Worm (Caenorhabditis elegans) whole organism, L2 larva: ENCODE results near the gene srx-45.

Experiments used
- C34F6.9 ChIP-seq: fragments of 150-350 bp; optimal IDR thresholded peaks from 2 replicates; lab custom pipeline; 2014; ENCODE audit warnings: missing biosample characterization, missing genetic modification characterization
- F13H6.1 ChIP-seq: sonication (generic microtip); optimal IDR thresholded peaks from 2 replicates; lab custom pipeline; 2016; ENCODE audit warnings: missing genetic modification characterization, missing compliant biosample characterization
- R02D3.7 ChIP-seq: fragments of 150-350 bp; optimal IDR thresholded peaks from 2 replicates; lab custom pipeline; 2014; ENCODE audit warnings: missing biosample characterization, missing genetic modification characterization
- alr-1 ChIP-seq: fragments of 150-350 bp; optimal IDR thresholded peaks from 2 replicates; lab custom pipeline; 2014; ENCODE audit warnings: missing biosample characterization, missing genetic modification characterization
- aly-2 ChIP-seq: fragments of 150-350 bp; optimal IDR thresholded peaks from 2 replicates; lab custom pipeline; 2014; ENCODE audit warnings: missing biosample characterization, missing genetic modification characterization
- ceh-16 ChIP-seq: fragments of 150-350 bp; optimal IDR thresholded peaks from 2 replicates; lab custom pipeline; 2014; ENCODE audit warnings: missing biosample characterization, missing genetic modification characterization
- crh-2 ChIP-seq: sonication (generic microtip); optimal IDR thresholded peaks from 2 replicates; lab custom pipeline; 2017; ENCODE audit warnings: missing biosample characterization, missing genetic modification characterization
- dmd-4 ChIP-seq: sonication (generic microtip); optimal IDR thresholded peaks from 2 replicates; lab custom pipeline; 2017; ENCODE audit warnings: missing biosample characterization, missing genetic modification characterization
- egl-27 ChIP-seq: sonication (generic microtip); optimal IDR thresholded peaks from 3 replicates; lab custom pipeline; 2017; ENCODE audit warnings: missing biosample characterization, missing genetic modification reagents, missing genetic modification characterization
- elt-1 ChIP-seq: fragments of 150-350 bp; optimal IDR thresholded peaks from 2 replicates; lab custom pipeline; 2014; ENCODE audit warnings: missing biosample characterization, missing genetic modification characterization
- elt-3 ChIP-seq: sonication (generic microtip); optimal IDR thresholded peaks from 2 replicates; lab custom pipeline; 2017; ENCODE audit warnings: missing biosample characterization, missing genetic modification characterization
- fos-1 ChIP-seq: fragments of 150-350 bp; optimal IDR thresholded peaks from 2 replicates; lab custom pipeline; 2014; ENCODE audit warnings: missing biosample characterization, missing genetic modification characterization
- gmeb-1 ChIP-seq: fragments of 150-350 bp; optimal IDR thresholded peaks from 2 replicates; lab custom pipeline; 2014; ENCODE audit warnings: missing biosample characterization, missing genetic modification characterization
- lin-11 ChIP-seq: fragments of 150-350 bp; sonication (generic microtip); optimal IDR thresholded peaks from 2 replicates; lab custom pipeline; 2014; ENCODE audit warnings: missing biosample characterization, missing genetic modification characterization, inconsistent platforms, mixed read lengths
- lin-13 ChIP-seq: fragments of 150-350 bp; optimal IDR thresholded peaks from 2 replicates; lab custom pipeline; 2014; ENCODE audit warnings: missing biosample characterization, missing genetic modification reagents, missing genetic modification characterization
- lsy-2 ChIP-seq, 2 experiments: fragments of 150-350 bp in 1 of 2; sonication (generic microtip) in 1 of 2; optimal IDR thresholded peaks; 2 replicates each; lab custom pipeline; 2014 to 2017; ENCODE audit warnings: missing biosample characterization in 2 of 2, missing genetic modification characterization in 2 of 2
- mab-5 ChIP-seq: fragments of 150-350 bp; optimal IDR thresholded peaks from 2 replicates; lab custom pipeline; 2014; ENCODE audit warnings: missing biosample characterization, missing genetic modification characterization
- mdl-1 ChIP-seq, 2 experiments: fragments of 150-350 bp in 1 of 2; sonication (generic microtip) in 1 of 2; optimal IDR thresholded peaks; 2 replicates each; lab custom pipeline; 2017; ENCODE audit warnings: missing biosample characterization in 2 of 2, missing genetic modification characterization in 2 of 2
- nhr-11 ChIP-seq: fragments of 150-350 bp; optimal IDR thresholded peaks from 2 replicates; lab custom pipeline; 2014; ENCODE audit warnings: missing biosample characterization, missing genetic modification characterization
- nhr-129 ChIP-seq: fragments of 150-350 bp; optimal IDR thresholded peaks from 2 replicates; lab custom pipeline; 2014; ENCODE audit warnings: missing biosample characterization, missing genetic modification characterization
- nhr-21 ChIP-seq: fragments of 150-350 bp; optimal IDR thresholded peaks from 2 replicates; lab custom pipeline; 2014; ENCODE audit warnings: missing biosample characterization, missing genetic modification characterization
- nhr-237 ChIP-seq: fragments of 150-350 bp; optimal IDR thresholded peaks from 2 replicates; lab custom pipeline; 2014; ENCODE audit warnings: missing biosample characterization, missing genetic modification characterization
- nhr-25 ChIP-seq: fragments of 150-350 bp; sonication (generic microtip); optimal IDR thresholded peaks from 3 replicates; lab custom pipeline; 2014; ENCODE audit warnings: missing biosample characterization, missing genetic modification characterization
- nhr-6 ChIP-seq: fragments of 150-350 bp; optimal IDR thresholded peaks from 2 replicates; lab custom pipeline; 2014; ENCODE audit warnings: missing biosample characterization, missing genetic modification characterization
- sem-4 ChIP-seq: fragments of 150-350 bp; optimal IDR thresholded peaks from 2 replicates; lab custom pipeline; 2014; ENCODE audit warnings: missing biosample characterization, missing genetic modification reagents, missing genetic modification characterization
- skn-1 ChIP-seq: sonication (generic microtip); optimal IDR thresholded peaks from 2 replicates; lab custom pipeline; 2017; ENCODE audit warnings: missing biosample characterization, missing genetic modification characterization
- sma-3 ChIP-seq: sonication (generic microtip); optimal IDR thresholded peaks from 2 replicates; lab custom pipeline; 2016; ENCODE audit warnings: missing genetic modification reagents, missing genetic modification characterization, missing compliant biosample characterization
- sma-9 ChIP-seq, 2 experiments: fragments of 150-350 bp in 1 of 2; sonication (generic microtip) in 1 of 2; optimal IDR thresholded peaks; 2 replicates each; lab custom pipeline; 2014 to 2016; ENCODE audit warnings: missing genetic modification characterization in 2 of 2, mild to moderate bottlenecking in 1 of 2, missing biosample characterization in 1 of 2, missing compliant biosample characterization in 1 of 2, missing genetic modification reagents in 1 of 2, moderate library complexity in 1 of 2
- snpc-4 ChIP-seq: fragments of 150-350 bp; optimal IDR thresholded peaks from 2 replicates; lab custom pipeline; 2014; ENCODE audit warnings: missing biosample characterization, missing genetic modification characterization
- unc-55 ChIP-seq: fragments of 150-350 bp; sonication (generic microtip); optimal IDR thresholded peaks from 3 replicates; lab custom pipeline; 2014; ENCODE audit warnings: missing biosample characterization, missing genetic modification reagents, missing genetic modification characterization
- unc-62 ChIP-seq: fragments of 150-350 bp; optimal IDR thresholded peaks from 2 replicates; lab custom pipeline; 2014; ENCODE audit warnings: missing biosample characterization, missing genetic modification reagents, missing genetic modification characterization
- ztf-1 ChIP-seq: fragments of 200-800 bp; sonication (Bioruptor generic); conservative IDR thresholded peaks from 2 replicates; pipeline ENCODE4 v1.3.6; 2022; ENCODE audit warnings: missing genetic modification characterization, missing compliant biosample characterization
- ztf-4 ChIP-seq: fragments of 150-350 bp; optimal IDR thresholded peaks from 2 replicates; lab custom pipeline; 2014; ENCODE audit warnings: missing biosample characterization, missing genetic modification characterization

srx-45 gene

DNA sequence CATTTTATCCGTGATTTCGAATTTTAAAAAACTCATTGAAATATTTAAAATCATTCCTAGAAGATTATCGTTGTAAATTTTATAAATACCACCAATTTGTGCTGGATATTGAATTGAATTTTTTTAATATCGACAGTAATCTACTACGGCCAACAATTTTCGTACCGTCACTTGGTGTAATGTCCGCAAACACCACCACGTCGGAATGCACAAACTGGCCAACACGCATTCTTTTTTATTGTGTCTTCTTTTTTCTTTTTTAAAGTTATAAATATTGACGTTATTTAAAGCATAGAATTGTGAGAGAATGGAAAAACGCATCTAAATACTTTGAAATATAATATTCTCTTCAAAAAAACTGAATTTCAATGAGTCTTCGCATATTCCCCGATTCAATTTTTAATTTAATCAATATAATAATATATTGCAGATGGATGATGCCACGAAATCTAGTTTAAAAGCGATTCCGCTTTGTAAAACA lies 24.6 kb upstream of the srx-45 start, which contains the start of gene ufc-1:
Gene ufc-1 (plus strand): TSS at position 431 of the 481 bp plus-strand sequence.
- TF ChIP-seq C34F6.9 (tag; lab: Kevin White, UChicago): peak; percentile 24
- TF ChIP-seq ceh-16 (tag; lab: Kevin White, UChicago): no peak
- TF ChIP-seq lsy-2 (tag; optimal IDR thresholded peaks at IDR 0.05; lab: Kevin White, UChicago): peak in 1 of 2 experiments; percentile 74

DNA sequence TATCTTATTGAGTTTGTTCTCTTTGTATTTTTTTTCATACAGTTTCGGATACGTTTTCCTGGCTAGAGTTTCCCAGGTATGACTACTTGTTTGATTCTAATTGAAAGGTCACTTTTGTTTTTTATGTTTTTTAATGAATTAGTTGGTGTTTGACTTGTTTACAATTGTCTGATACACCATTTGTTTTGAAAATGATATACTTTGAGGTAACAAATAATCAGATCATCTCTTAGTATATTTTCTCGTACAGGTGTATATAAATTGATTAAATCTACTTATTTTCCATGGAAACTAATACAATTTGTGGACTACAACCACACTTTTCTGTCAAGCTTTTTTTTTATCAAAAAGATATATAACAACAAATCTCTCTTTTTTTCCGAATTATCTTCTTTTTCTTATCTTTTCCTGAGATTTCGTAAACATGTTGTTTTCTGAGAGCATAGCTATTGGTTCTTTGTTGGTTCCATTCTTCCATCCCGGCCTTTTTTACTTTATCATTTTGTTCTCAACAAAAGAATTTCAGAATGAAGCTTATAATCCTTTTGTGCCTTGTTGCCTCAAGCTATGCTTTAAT lies 23.4 kb upstream of the srx-45 start, which contains the start of gene ttr-5:
Gene ttr-5 (plus strand): TSS at position 527 of the 577 bp plus-strand sequence.
- no peak for TF ChIP-seq sem-4 (tag; lab: Kevin White, UChicago)
- TF ChIP-seq unc-62: no peak
- no peak for TF ChIP-seq R02D3.7 (tag; lab: Kevin White, UChicago)
- no peak for TF ChIP-seq nhr-25 (tag; lab: Kevin White, UChicago)
- no peak for TF ChIP-seq nhr-6
- TF ChIP-seq nhr-21 (tag; lab: Kevin White, UChicago): no peak
- TF ChIP-seq mab-5 (tag; lab: Kevin White, UChicago): no peak

DNA sequence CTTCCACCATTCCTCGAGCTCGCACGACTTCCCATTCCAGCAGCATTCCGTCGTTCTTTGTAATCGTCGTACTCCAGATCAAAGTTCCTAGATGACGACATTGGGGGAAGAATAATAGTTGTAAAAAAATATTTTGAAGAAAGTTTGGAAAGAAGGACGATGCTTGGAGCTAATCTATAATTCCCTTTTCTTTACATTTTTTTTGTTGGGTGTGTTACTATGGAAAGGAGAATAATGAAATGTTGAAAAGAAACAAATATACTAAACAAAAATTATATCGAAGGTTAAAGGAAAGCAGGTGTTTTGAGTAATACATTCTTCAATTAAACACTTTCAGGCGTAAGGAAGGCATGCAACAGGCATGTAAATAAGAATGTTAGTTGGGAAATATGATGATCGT lies 22.8 kb upstream of the srx-45 start, which contains the start of gene C40H1.3:
Gene C40H1.3 (minus strand): TSS at position 101 of the 400 bp plus-strand sequence.
- TF ChIP-seq aly-2 (tag; lab: Kevin White, UChicago) (no peak), mdl-1 (tag; optimal IDR thresholded peaks at IDR 0.05; lab: Kevin White, UChicago) (no peak), sem-4 (tag; lab: Kevin White, UChicago) (no peak), unc-62 (no peak), nhr-11 (tag; lab: Kevin White, UChicago) (no peak), nhr-237 (tag; lab: Kevin White, UChicago) (no peak), alr-1 (tag; lab: Kevin White, UChicago) (no peak), ceh-16 (tag; lab: Kevin White, UChicago) (no peak), dmd-4 (tag; lab: Kevin White, UChicago) (no peak), nhr-129 (tag; lab: Kevin White, UChicago) (no peak), snpc-4 (no peak), unc-55 (GFP tag; lab: Kevin White, UChicago) (no peak)
- TF ChIP-seq, all 48 proteins: peak for 0

DNA sequence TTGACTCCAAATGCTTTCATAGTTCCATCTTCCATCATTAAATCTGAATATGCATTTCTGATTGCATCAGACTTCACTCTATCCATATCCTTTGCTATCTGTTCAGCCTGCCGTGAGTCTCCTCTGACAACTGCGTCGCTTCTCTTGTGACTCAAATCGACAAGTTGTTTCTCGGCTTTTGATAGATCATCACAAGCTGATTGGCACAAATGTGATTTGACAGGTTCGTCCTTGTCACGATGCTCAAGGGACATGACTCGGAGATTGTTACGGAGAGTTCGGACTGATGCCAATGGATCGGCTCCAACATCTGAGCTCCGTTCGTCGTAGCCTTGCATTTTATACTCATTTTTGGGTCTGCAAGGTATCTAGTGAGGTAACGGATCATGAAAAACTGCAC lies 22.2 kb upstream of the srx-45 start:
- no peak for TF ChIP-seq crh-2 (tag; lab: Kevin White, UChicago)
- peak; percentile 73 for TF ChIP-seq nhr-129 (tag; lab: Kevin White, UChicago)
- no peak for TF ChIP-seq snpc-4
- no peak for TF ChIP-seq lin-11
- peak in 1 of 2 experiments; percentile 13 for TF ChIP-seq lsy-2 (tag; optimal IDR thresholded peaks at IDR 0.05; lab: Kevin White, UChicago)
- TF ChIP-seq ztf-4 (tag; lab: Kevin White, UChicago): no peak
- no peak for TF ChIP-seq egl-27 (tag; lab: Kevin White, UChicago)
- TF ChIP-seq, all 48 proteins: peak for 2

DNA sequence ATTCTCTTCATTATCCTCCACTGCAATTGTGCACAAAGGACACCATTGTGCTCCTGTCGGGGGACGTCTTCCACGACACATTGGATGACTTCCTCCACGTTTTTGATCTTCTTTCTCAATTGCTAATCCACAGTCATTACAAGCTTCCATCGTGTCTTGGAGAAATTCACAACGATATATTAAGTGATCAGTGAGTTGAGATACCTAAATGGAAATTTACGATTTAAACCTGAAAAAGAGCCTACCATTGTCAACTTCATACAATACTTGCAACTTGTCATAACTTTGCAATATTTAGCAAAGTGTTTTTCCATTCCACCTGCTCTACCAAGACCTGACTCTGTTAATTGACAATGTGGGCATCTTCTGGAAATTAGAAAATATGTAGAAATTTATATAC lies 21.4 kb upstream of the srx-45 start:
- TF ChIP-seq F13H6.1 (tag; lab: Kevin White, UChicago): no peak
- TF ChIP-seq nhr-6: no peak
- no peak for TF ChIP-seq elt-1 (tag; lab: Kevin White, UChicago)
- no peak for TF ChIP-seq sem-4 (tag; lab: Kevin White, UChicago)
- no peak for TF ChIP-seq lin-13
- TF ChIP-seq nhr-11 (tag; lab: Kevin White, UChicago): no peak
- no peak for TF ChIP-seq skn-1
- no peak for TF ChIP-seq fos-1 (tag; lab: Kevin White, UChicago)
- no peak for TF ChIP-seq gmeb-1 (tag; lab: Kevin White, UChicago)
- TF ChIP-seq ztf-1 (GFP tag; lab: Robert Waterston, UW): no peak
- TF ChIP-seq nhr-21 (tag; lab: Kevin White, UChicago): no peak
- no peak for TF ChIP-seq unc-62

DNA sequence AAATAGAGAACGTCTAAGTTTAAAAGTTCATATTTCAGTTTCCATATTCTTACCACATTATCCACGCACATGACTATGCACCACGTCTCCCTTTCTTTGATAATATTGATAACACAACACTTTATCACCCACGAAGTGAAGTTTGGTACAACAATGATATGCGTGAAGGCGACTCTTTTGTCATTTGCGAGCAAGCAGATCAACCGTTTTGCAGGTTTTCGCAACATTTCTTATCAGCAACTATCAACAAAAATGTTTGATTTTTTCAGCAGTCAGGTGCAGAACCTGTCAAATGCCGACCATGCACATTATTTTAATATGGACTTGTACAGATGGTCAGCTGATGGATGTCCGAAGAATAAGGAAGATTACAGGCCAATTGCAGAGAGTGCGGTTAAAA lies 20.0 kb upstream of the srx-45 start:
- TF ChIP-seq F13H6.1 (tag; lab: Kevin White, UChicago): peak; percentile 12
- TF ChIP-seq ztf-1 (GFP tag; lab: Robert Waterston, UW): no peak
- TF ChIP-seq sma-3: peak; percentile 34
- TF ChIP-seq fos-1 (tag; lab: Kevin White, UChicago): peak; percentile 93
- no peak for TF ChIP-seq elt-3
- TF ChIP-seq nhr-129 (tag; lab: Kevin White, UChicago): no peak
- TF ChIP-seq crh-2 (tag; lab: Kevin White, UChicago): peak; percentile 87
- TF ChIP-seq gmeb-1 (tag; lab: Kevin White, UChicago): peak; percentile 44
- TF ChIP-seq sma-9 (GFP tag; optimal IDR thresholded peaks at IDR 0.05; lab: Kevin White, UChicago): peak; percentile 72
- TF ChIP-seq sma-9 (tag; optimal IDR thresholded peaks at IDR 0.05; lab: Kevin White, UChicago): no peak
